Fruit fly (Drosophila melanogaster): ENCODE measurements around the gene CG34323.

Gene CG34323

dm6 chrX:12075569-12075968, 5.3 kb downstream of the CG34323 start (continued):
- TF ChIP-seq ERR (GFP tag; optimal IDR thresholded peaks at IDR 0.05) (no peak), CG18011 (GFP tag; optimal IDR thresholded peaks at IDR 0.05) (no peak), Hmr (GFP tag; optimal IDR thresholded peaks at IDR 0.05) (peak; percentile 15), CG8478 (optimal IDR thresholded peaks at IDR 0.05) (no peak), CG4730 (GFP tag; IDR thresholded peaks at IDR 0.05) (no peak), grn (GFP tag; optimal IDR thresholded peaks at IDR 0.05) (no peak), inv (GFP tag; IDR thresholded peaks at IDR 0.05; ENCODE audit: partially characterized antibody) (no peak), gem (tag; optimal IDR thresholded peaks at IDR 0.05) (peak; percentile 40), dpn (GFP tag; optimal IDR thresholded peaks at IDR 0.05) (peak in 1 of 2 experiments; percentile 4), fd102C (GFP tag; optimal IDR thresholded peaks at IDR 0.05) (no peak), row (GFP tag; IDR thresholded peaks at IDR 0.05) (peak; percentile 32; the same call in 1 of the 3 replicates), CG17612 (GFP tag; IDR thresholded peaks at IDR 0.05) (no peak), Hand (GFP tag; optimal IDR thresholded peaks at IDR 0.05) (no peak), odd (GFP tag; optimal IDR thresholded peaks at IDR 0.05) (no peak), B-H1 (GFP tag; IDR thresholded peaks at IDR 0.05) (no peak), gfzf (GFP tag; optimal IDR thresholded peaks at IDR 0.05) (no peak), zfh1 (GFP tag; IDR thresholded peaks at IDR 0.05) (no peak), wdn (GFP tag; IDR thresholded peaks at IDR 0.05) (no peak), CG11093 (GFP tag; IDR thresholded peaks at IDR 0.05) (no peak), Nf-YC (tag; optimal IDR thresholded peaks at IDR 0.05) (no peak), CG15696 (tag; optimal IDR thresholded peaks at IDR 0.05) (no peak), Sox102F (GFP tag; optimal IDR thresholded peaks at IDR 0.05) (peak; percentile 18), Oaz (GFP tag; IDR thresholded peaks at IDR 0.05) (no peak), CG15269 (tag; optimal IDR thresholded peaks at IDR 0.05) (no peak), CG18619 (GFP tag; optimal IDR thresholded peaks at IDR 0.05) (no peak), nom (GFP tag; optimal IDR thresholded peaks at IDR 0.05) (no peak), CrebB (tag; optimal IDR thresholded peaks at IDR 0.05) (no peak), sens (GFP tag) (peak; percentile 75), CG17802 (tag; optimal IDR thresholded peaks at IDR 0.05) (no peak), chif (GFP tag; optimal IDR thresholded peaks at IDR 0.05) (peak in 1 of 2 experiments; percentile 15), Dip3 (GFP tag; optimal IDR thresholded peaks at IDR 0.05) (no peak), her (GFP tag; optimal IDR thresholded peaks at IDR 0.05) (no peak), CG5180 (GFP tag; optimal IDR thresholded peaks at IDR 0.05) (no peak), CG8359 (GFP tag; optimal IDR thresholded peaks at IDR 0.05; ENCODE audit: borderline replicate concordance) (no peak), bsh (GFP tag; optimal IDR thresholded peaks at IDR 0.05) (peak in 1 of 2 experiments; percentile 38), p53 (GFP tag; optimal IDR thresholded peaks at IDR 0.05) (no peak), Dad (GFP tag; optimal IDR thresholded peaks at IDR 0.05) (no peak), Optix (GFP tag; IDR thresholded peaks at IDR 0.05) (0 out of 3 replicates have a peak, but pooled peaks have one; percentile 38), so (GFP tag; IDR thresholded peaks at IDR 0.05) (no peak), CG43689 (GFP tag; IDR thresholded peaks at IDR 0.05) (no peak), eyg (GFP tag; optimal IDR thresholded peaks at IDR 0.05) (no peak), ac (GFP tag; optimal IDR thresholded peaks at IDR 0.05) (no peak), mam (GFP tag; optimal IDR thresholded peaks at IDR 0.05) (no peak), CG3726 (GFP tag; IDR thresholded peaks at IDR 0.05) (no peak), gsb-n (tag; optimal IDR thresholded peaks at IDR 0.05) (no peak), crp (GFP tag; optimal IDR thresholded peaks at IDR 0.05) (no peak), Dip2 (GFP tag; IDR thresholded peaks at IDR 0.05) (no peak), CG7839 (tag; optimal IDR thresholded peaks at IDR 0.05) (peak; percentile 26), salm (tag; optimal IDR thresholded peaks at IDR 0.05) (no peak), insv (GFP tag; optimal IDR thresholded peaks at IDR 0.05) (no peak), CG13894 (tag; optimal IDR thresholded peaks at IDR 0.05) (no peak), Tbp (GFP tag; optimal IDR thresholded peaks at IDR 0.05) (no peak)

Measured in whole organism, embryonic.